Fruit fly (Drosophila melanogaster) whole organism, embryonic: ENCODE data around the gene COX5B.

ENCODE experiments used
- Ada2b ChIP-seq: fragments of 200-800 bp; sonication (Bioruptor generic); IDR thresholded peaks from 2 replicates; pipeline ENCODE4 v1.3.6; 2022; ENCODE audit warnings: missing biosample characterization, missing genetic modification characterization
- Atf-2 ChIP-seq: fragments of 200-800 bp; sonication (Bioruptor generic); optimal IDR thresholded peaks from 2 replicates; lab custom pipeline; 2016; ENCODE audit warnings: missing biosample characterization, missing genetic modification characterization
- Awh ChIP-seq: fragments of 200-800 bp; sonication (Bioruptor generic); IDR thresholded peaks from 2 replicates; pipeline ENCODE4, ENCODE4 v1.3.6; 2022; ENCODE audit warnings: missing biosample characterization, missing genetic modification characterization
- Blimp-1 ChIP-seq: fragments of 200-800 bp; sonication (Bioruptor generic); optimal IDR thresholded peaks from 3 replicates; lab custom pipeline; 2018; ENCODE audit warnings: missing biosample characterization, missing genetic modification characterization, mild to moderate bottlenecking, moderate library complexity, missing genetic modification reagents
- CG10267 ChIP-seq: fragments of 200-800 bp; sonication (Bioruptor generic); optimal IDR thresholded peaks from 2 replicates; lab custom pipeline; 2018; ENCODE audit warnings: missing biosample characterization, mild to moderate bottlenecking, missing genetic modification characterization, moderate library complexity
- CG10565 ChIP-seq: fragments of 200-800 bp; sonication (Bioruptor generic); optimal IDR thresholded peaks from 3 replicates; lab custom pipeline; 2016; ENCODE audit warnings: missing biosample characterization, mild to moderate bottlenecking, missing genetic modification characterization
- CG13296 ChIP-seq: fragments of 200-800 bp; sonication (Bioruptor generic); optimal IDR thresholded peaks from 3 replicates; lab custom pipeline; 2018; ENCODE audit warnings: missing biosample characterization, mild to moderate bottlenecking, missing genetic modification characterization
- CG14860 ChIP-seq: fragments of 200-800 bp; sonication (Bioruptor generic); IDR thresholded peaks from 3 replicates; pipeline ENCODE4 v1.3.6; 2022; ENCODE audit warnings: missing biosample characterization, missing genetic modification characterization; ENCODE audit not compliant: partially characterized antibody
- CG17361 ChIP-seq: fragments of 200-800 bp; sonication (Bioruptor generic); IDR thresholded peaks from 3 replicates; pipeline ENCODE4 v1.3.6; 2022; ENCODE audit warnings: missing biosample characterization, missing genetic modification characterization
- CG17385 ChIP-seq: fragments of 200-800 bp; sonication (Bioruptor generic); optimal IDR thresholded peaks from 3 replicates; lab custom pipeline; 2018; ENCODE audit warnings: missing biosample characterization, mild to moderate bottlenecking, missing genetic modification characterization
- CG3407 ChIP-seq: fragments of 200-800 bp; sonication (Bioruptor generic); optimal IDR thresholded peaks from 2 replicates; lab custom pipeline; 2018; ENCODE audit warnings: missing biosample characterization, mild to moderate bottlenecking, missing genetic modification characterization
- CG3995 ChIP-seq: fragments of 200-800 bp; sonication (Bioruptor generic); optimal IDR thresholded peaks from 3 replicates; lab custom pipeline; 2016; ENCODE audit warnings: missing biosample characterization, missing genetic modification characterization
- CG5245 ChIP-seq: fragments of 200-800 bp; sonication (Bioruptor generic); optimal IDR thresholded peaks from 3 replicates; lab custom pipeline; 2016; ENCODE audit warnings: missing biosample characterization, missing genetic modification characterization
- CG6175 ChIP-seq: fragments of 200-800 bp; sonication (Bioruptor generic); IDR thresholded peaks from 3 replicates; pipeline ENCODE4 v1.3.6; 2022; ENCODE audit warnings: missing biosample characterization, missing genetic modification characterization
- CG6791 ChIP-seq: fragments of 200-800 bp; sonication (Bioruptor generic); IDR thresholded peaks from 3 replicates; pipeline ENCODE4 v1.3.6; 2022; ENCODE audit warnings: missing biosample characterization, missing genetic modification characterization; ENCODE audit not compliant: partially characterized antibody
- CG7745 ChIP-seq: fragments of 200-800 bp; sonication (Bioruptor generic); optimal IDR thresholded peaks from 2 replicates; lab custom pipeline; 2018; ENCODE audit warnings: missing biosample characterization, mild to moderate bottlenecking, missing genetic modification characterization, moderate library complexity
- CG7928 ChIP-seq: fragments of 200-800 bp; sonication (Bioruptor generic); optimal IDR thresholded peaks from 2 replicates; lab custom pipeline; 2017; ENCODE audit warnings: missing biosample characterization, mild to moderate bottlenecking, missing genetic modification characterization
- CG7987 ChIP-seq: fragments of 200-800 bp; sonication (Bioruptor generic); optimal IDR thresholded peaks from 2 replicates; lab custom pipeline; 2018; ENCODE audit warnings: missing biosample characterization, mild to moderate bottlenecking, missing genetic modification characterization, moderate library complexity
- CG8359 ChIP-seq: fragments of 200-800 bp; sonication (Bioruptor generic); optimal IDR thresholded peaks from 2 replicates; lab custom pipeline; 2017; ENCODE audit warnings: missing biosample characterization, mild to moderate bottlenecking, missing genetic modification characterization, borderline replicate concordance
- Chrac-16 ChIP-seq: fragments of 200-800 bp; sonication (Bioruptor generic); optimal IDR thresholded peaks from 3 replicates; lab custom pipeline; 2016; ENCODE audit warnings: missing biosample characterization, missing genetic modification characterization
- Dip3 ChIP-seq: fragments of 200-800 bp; sonication (Bioruptor generic); optimal IDR thresholded peaks from 3 replicates; lab custom pipeline; 2016; ENCODE audit warnings: missing biosample characterization, missing genetic modification characterization
- E2f1 ChIP-seq: fragments of 200-800 bp; sonication (Bioruptor generic); IDR thresholded peaks from 2 replicates; pipeline ENCODE4 v1.3.6; 2022; ENCODE audit warnings: missing biosample characterization, missing genetic modification characterization
- E2f2 ChIP-seq: fragments of 200-800 bp; sonication (Bioruptor generic); IDR thresholded peaks from 2 replicates; pipeline ENCODE4 v1.3.6; 2022; ENCODE audit warnings: missing biosample characterization, missing genetic modification characterization
- ERR ChIP-seq: fragments of 200-800 bp; sonication (Bioruptor generic); optimal IDR thresholded peaks from 2 replicates; lab custom pipeline; 2016; ENCODE audit warnings: missing biosample characterization, missing genetic modification characterization
- Ets97D ChIP-seq: fragments of 200-800 bp; sonication (Bioruptor generic); optimal IDR thresholded peaks from 3 replicates; lab custom pipeline; 2016; ENCODE audit warnings: missing biosample characterization, missing genetic modification characterization
- Fer2 ChIP-seq: fragments of 200-800 bp; sonication (Bioruptor generic); optimal IDR thresholded peaks from 2 replicates; lab custom pipeline; 2018; ENCODE audit warnings: missing biosample characterization, mild to moderate bottlenecking, missing genetic modification characterization, moderate library complexity
- Hmx ChIP-seq: fragments of 200-800 bp; sonication (Bioruptor generic); optimal IDR thresholded peaks from 2 replicates; lab custom pipeline; 2016; ENCODE audit warnings: missing biosample characterization, missing genetic modification characterization
- Hr3 ChIP-seq: fragments of 200-800 bp; sonication (Bioruptor generic); optimal IDR thresholded peaks from 3 replicates; lab custom pipeline; 2016; ENCODE audit warnings: missing biosample characterization, missing genetic modification characterization
- Hr51 ChIP-seq, 2 experiments: fragments of 200-800 bp; sonication (Bioruptor generic); optimal IDR thresholded peaks; 2 replicates in 1 of 2; 3 replicates in 1 of 2; lab custom pipeline; 2016 to 2018; ENCODE audit warnings: missing biosample characterization in 2 of 2, missing genetic modification characterization in 2 of 2, mild to moderate bottlenecking in 1 of 2, moderate library complexity in 1 of 2
- Hr78 ChIP-seq, 2 experiments: fragments of 200-800 bp in 1 of 2; fragments of >200 bp in 1 of 2; sonication (Bioruptor generic) in 1 of 2; optimal IDR thresholded peaks; 2 replicates each; lab custom pipeline; 2017 to 2019; ENCODE audit warnings: missing biosample characterization in 2 of 2, missing genetic modification characterization in 2 of 2, mild to moderate bottlenecking in 1 of 2, moderate library complexity in 1 of 2
- Lpt ChIP-seq: fragments of >200 bp; optimal IDR thresholded peaks from 2 replicates; lab custom pipeline; 2018; ENCODE audit warnings: missing biosample characterization, missing genetic modification characterization
- NC2β ChIP-seq: fragments of 200-800 bp; sonication (Bioruptor generic); optimal IDR thresholded peaks from 2 replicates; lab custom pipeline; 2016; ENCODE audit warnings: missing biosample characterization, missing genetic modification characterization
- NK7.1 ChIP-seq: fragments of 200-800 bp; sonication (Bioruptor generic); optimal IDR thresholded peaks from 3 replicates; lab custom pipeline; 2016; ENCODE audit warnings: missing biosample characterization, missing genetic modification characterization
- Nf-YA ChIP-seq: fragments of 200-800 bp; sonication (Bioruptor generic); IDR thresholded peaks from 2 replicates; pipeline ENCODE4 v1.3.6; 2022; ENCODE audit warnings: missing biosample characterization, missing genetic modification characterization
- Sry-β ChIP-seq: fragments of 200-800 bp; sonication (Bioruptor generic); optimal IDR thresholded peaks from 2 replicates; lab custom pipeline; 2018; ENCODE audit warnings: missing biosample characterization, mild to moderate bottlenecking, missing genetic modification characterization, moderate library complexity
- ash1 ChIP-seq: fragments of 200-800 bp; sonication (Bioruptor generic); optimal IDR thresholded peaks from 2 replicates; lab custom pipeline; 2018; ENCODE audit warnings: missing biosample characterization, mild to moderate bottlenecking, missing genetic modification characterization
- ato ChIP-seq: fragments of 200-800 bp; sonication (Bioruptor generic); IDR thresholded peaks from 2 replicates; pipeline ENCODE4 v1.3.6; 2022; ENCODE audit warnings: missing biosample characterization, missing genetic modification characterization; ENCODE audit not compliant: partially characterized antibody
- cato ChIP-seq: fragments of 200-800 bp; sonication (Bioruptor generic); optimal IDR thresholded peaks from 2 replicates; lab custom pipeline; 2016; ENCODE audit warnings: missing biosample characterization, missing genetic modification characterization, borderline replicate concordance
- dati ChIP-seq: fragments of 200-800 bp; sonication (Bioruptor generic); IDR thresholded peaks from 2 replicates; pipeline ENCODE4 v1.3.6; 2022; ENCODE audit warnings: missing biosample characterization, missing genetic modification characterization
- dysf ChIP-seq: fragments of 200-800 bp; sonication (Bioruptor generic); IDR thresholded peaks from 3 replicates; pipeline ENCODE4 v1.3.6; 2022; ENCODE audit warnings: missing biosample characterization, missing genetic modification characterization
- ems ChIP-seq: fragments of 200-800 bp; sonication (Bioruptor generic); optimal IDR thresholded peaks from 3 replicates; lab custom pipeline; 2016; ENCODE audit warnings: missing biosample characterization, missing genetic modification characterization
- eve ChIP-seq, 2 experiments: fragments of >200 bp; optimal IDR thresholded peaks; 2 replicates each; lab custom pipeline; 2017; ENCODE audit warnings: missing biosample characterization in 2 of 2, missing genetic modification characterization in 2 of 2
- fd3F ChIP-seq: fragments of 200-800 bp; sonication (Bioruptor generic); optimal IDR thresholded peaks from 2 replicates; lab custom pipeline; 2018; ENCODE audit warnings: missing biosample characterization, mild to moderate bottlenecking, missing genetic modification characterization, moderate library complexity
- fu2 ChIP-seq: fragments of 200-800 bp; sonication (Bioruptor generic); optimal IDR thresholded peaks from 2 replicates; lab custom pipeline; 2016; ENCODE audit warnings: missing biosample characterization, missing genetic modification characterization
- grn ChIP-seq: fragments of 200-800 bp; sonication (Bioruptor generic); optimal IDR thresholded peaks from 3 replicates; lab custom pipeline; 2017; ENCODE audit warnings: missing biosample characterization, missing genetic modification characterization
- h ChIP-seq: fragments of >200 bp; optimal IDR thresholded peaks from 2 replicates; lab custom pipeline; 2017
- her ChIP-seq: fragments of 200-800 bp; sonication (Bioruptor generic); optimal IDR thresholded peaks from 2 replicates; lab custom pipeline; 2016; ENCODE audit warnings: missing biosample characterization, missing genetic modification characterization
- pita ChIP-seq: fragments of 200-800 bp; sonication (Bioruptor generic); optimal IDR thresholded peaks from 2 replicates; lab custom pipeline; 2017; ENCODE audit warnings: missing biosample characterization, mild to moderate bottlenecking, missing genetic modification characterization
- row ChIP-seq: fragments of 200-800 bp; sonication (Bioruptor generic); IDR thresholded peaks from 3 replicates; pipeline ENCODE4 v1.3.6; 2022; ENCODE audit warnings: missing biosample characterization, missing genetic modification characterization
- sisA ChIP-seq: fragments of 200-800 bp; sonication (Bioruptor generic); IDR thresholded peaks from 2 replicates; pipeline ENCODE4 v1.3.6; 2022; ENCODE audit warnings: missing biosample characterization, missing genetic modification characterization

COX5B gene

DNA sequence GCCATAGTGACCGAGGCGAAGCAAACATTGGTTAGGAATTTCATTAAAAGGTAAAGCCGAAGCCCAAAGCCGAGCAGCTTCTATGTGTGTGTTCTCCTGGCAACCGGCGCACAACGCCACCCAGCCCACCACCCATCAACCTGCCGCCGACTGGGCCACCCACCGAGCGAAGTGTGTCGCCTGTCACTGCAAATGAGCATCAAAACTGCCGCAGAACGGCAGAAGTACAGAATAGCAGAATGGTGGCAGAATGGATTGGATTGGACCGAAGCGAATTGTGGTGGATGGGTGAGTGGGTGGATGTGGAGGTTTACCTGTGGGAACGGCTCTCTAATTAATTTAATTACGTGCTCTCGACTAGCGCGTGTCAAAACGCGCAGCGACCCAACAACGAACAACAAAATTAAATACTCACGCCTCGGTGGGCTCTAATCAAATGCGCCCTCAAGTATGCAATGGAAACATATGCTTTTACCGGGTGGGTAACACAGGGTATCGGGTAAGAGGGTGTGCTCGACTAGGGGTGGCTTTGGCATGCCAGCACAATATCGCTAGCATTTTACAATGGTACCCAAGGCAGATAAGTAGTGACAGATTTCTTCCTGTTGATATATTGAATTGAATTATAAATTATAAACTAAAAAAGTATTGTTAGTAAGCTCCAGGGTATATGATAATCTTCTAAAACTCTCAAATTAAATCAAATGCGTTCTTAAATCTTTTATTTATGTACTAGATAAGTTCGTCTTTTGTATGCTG is 17.8 kb upstream of the COX5B start (continued):
- no peak for TF ChIP-seq ERR (GFP tag; lab: Kevin White, UChicago)
- TF ChIP-seq dysf (GFP tag; lab: Robert Waterston, UW), result no peak; the same call in 2 of the 3 replicates
- no peak for TF ChIP-seq Awh
- TF ChIP-seq Sry-β (GFP tag; lab: Kevin White, UChicago), result no peak
- peak; percentile 5 for TF ChIP-seq CG10267 (tag; lab: Kevin White, UChicago)
- peak in 1 of 2 experiments; percentile 51 for TF ChIP-seq eve (GFP tag; optimal IDR thresholded peaks at IDR 0.05; lab: Kevin White, UChicago)
- no peak for TF ChIP-seq Dip3 (GFP tag; lab: Kevin White, UChicago)
- no peak for TF ChIP-seq Hr78 (GFP tag; optimal IDR thresholded peaks at IDR 0.05; lab: Kevin White, UChicago)
- no peak for TF ChIP-seq CG7928 (GFP tag; lab: Kevin White, UChicago)
- TF ChIP-seq Hr3 (GFP tag; lab: Kevin White, UChicago), result peak; percentile 52
- peak in 1 of 2 experiments; percentile 10 for TF ChIP-seq Hr51 (GFP tag; optimal IDR thresholded peaks at IDR 0.05; lab: Kevin White, UChicago)
- TF ChIP-seq CG3995 (GFP tag; lab: Kevin White, UChicago), result no peak
- TF ChIP-seq CG6791, result peak; percentile 64; the same call in 1 of the 3 replicates
- TF ChIP-seq CG13296 (GFP tag; lab: Kevin White, UChicago), result no peak
- no peak for TF ChIP-seq Hmx
- peak; percentile 28 for TF ChIP-seq CG17385 (GFP tag; lab: Kevin White, UChicago)
- TF ChIP-seq CG6175, result no peak
- no peak for TF ChIP-seq E2f2
- no peak for TF ChIP-seq Ada2b (GFP tag; lab: Robert Waterston, UW)
- TF ChIP-seq ato, result no peak
- no peak for TF ChIP-seq CG5245 (GFP tag; lab: Kevin White, UChicago)
- no peak for TF ChIP-seq NC2β (GFP tag; lab: Kevin White, UChicago)
- TF ChIP-seq her (GFP tag; lab: Kevin White, UChicago), result no peak
- TF ChIP-seq Atf-2 (GFP tag; lab: Kevin White, UChicago), result no peak
- no peak for TF ChIP-seq CG8359 (GFP tag; lab: Kevin White, UChicago)
- TF ChIP-seq sisA (GFP tag; lab: Robert Waterston, UW), result no peak
- no peak for TF ChIP-seq NK7.1 (GFP tag; lab: Kevin White, UChicago)
- no peak for TF ChIP-seq grn (GFP tag; lab: Kevin White, UChicago)
- TF ChIP-seq Nf-YA, result no peak
- no peak for TF ChIP-seq cato
- TF ChIP-seq h (lab: Kevin White, UChicago), result no peak
- TF ChIP-seq row (GFP tag; lab: Robert Waterston, UW), result peak; percentile 52; the same call in 2 of the 3 replicates
- no peak for TF ChIP-seq Ets97D
- peak; percentile 16 for TF ChIP-seq CG3407
- TF ChIP-seq ash1 (GFP tag; lab: Kevin White, UChicago), result no peak
- TF ChIP-seq dati (GFP tag; lab: Robert Waterston, UW), result no peak
- TF ChIP-seq CG14860 (GFP tag; lab: Robert Waterston, UW), result peak; percentile 48; the same call in 1 of the 3 replicates
- TF ChIP-seq CG7745 (tag; lab: Kevin White, UChicago), result no peak
- TF ChIP-seq CG17361, result peak; percentile 29; the same call in 1 of the 3 replicates
- TF ChIP-seq fd3F, result no peak
- TF ChIP-seq fu2 (GFP tag; lab: Kevin White, UChicago), result no peak
- TF ChIP-seq Lpt, result no peak
- TF ChIP-seq CG7987, result no peak
- peak; percentile 43 for TF ChIP-seq Chrac-16
- no peak for TF ChIP-seq pita (GFP tag; lab: Kevin White, UChicago)
- no peak for TF ChIP-seq E2f1 (GFP tag; lab: Robert Waterston, UW)
- TF ChIP-seq Fer2 (tag; lab: Kevin White, UChicago), result no peak
- TF ChIP-seq CG10565 (GFP tag; lab: Kevin White, UChicago), result no peak
- TF ChIP-seq Blimp-1, result no peak
- TF ChIP-seq ems (GFP tag; lab: Kevin White, UChicago), result no peak
